Worm (Caenorhabditis elegans): Measurements from ENCODE around the gene gas-1.

gas-1 gene

ce11 chrX:15567986-15568940, 21.9 kb downstream of the gas-1 start, which contains the start of gene dyn-1 (continued):
- TF ChIP-seq K11D2.4 (GFP tag; IDR thresholded peaks at IDR 0.05) (peak; percentile 70), pbrm-1 (GFP tag; IDR thresholded peaks at IDR 0.05) (no peak), K12H6.12 (tag; optimal IDR thresholded peaks at IDR 0.05) (peak; percentile 36), F55B11.4 (tag; optimal IDR thresholded peaks at IDR 0.05; ENCODE audit: borderline replicate concordance, insufficient read depth) (no peak), lin-26 (GFP tag; IDR thresholded peaks at IDR 0.05) (0 out of 2 replicates have a peak, but pooled peaks have one; percentile 13), ceh-27 (GFP tag; optimal IDR thresholded peaks at IDR 0.05) (peak; percentile 3), nfyb-1 (GFP tag; IDR thresholded peaks at IDR 0.05) (no peak; the same call in 1 of the 2 replicates), B0336.3 (GFP tag; IDR thresholded peaks at IDR 0.05) (peak; percentile 49; the same call in 1 of the 2 replicates), rcor-1 (GFP tag; IDR thresholded peaks at IDR 0.05) (no peak), ZK185.1 (tag; optimal IDR thresholded peaks at IDR 0.05; ENCODE audit: poor library complexity, severe bottlenecking) (no peak), lsy-27 (tag; optimal IDR thresholded peaks at IDR 0.05; ENCODE audit: borderline replicate concordance, insufficient read depth) (no peak), F49E8.2 (tag; optimal IDR thresholded peaks at IDR 0.05; ENCODE audit: insufficient read depth) (no peak), somi-1 (GFP tag; optimal IDR thresholded peaks at IDR 0.05) (peak; percentile 18), nhr-120 (GFP tag; IDR thresholded peaks at IDR 0.05) (no peak), die-1 (tag; optimal IDR thresholded peaks at IDR 0.05) (no peak), bed-2 (GFP tag; IDR thresholded peaks at IDR 0.05) (no peak), D2030.7 (GFP tag; IDR thresholded peaks at IDR 0.05) (no peak), dpff-1 (tag; optimal IDR thresholded peaks at IDR 0.05) (no peak), pha-4 (tag; optimal IDR thresholded peaks at IDR 0.05) (no peak), lin-54 (GFP tag; optimal IDR thresholded peaks at IDR 0.05) (no peak), F10E7.11 (tag; optimal IDR thresholded peaks at IDR 0.05) (no peak), hlh-26 (GFP tag; conservative IDR thresholded peaks at IDR 0.05) (no peak), nhr-90 (tag; optimal IDR thresholded peaks at IDR 0.05) (no peak), snpc-1.3 (tag; optimal IDR thresholded peaks at IDR 0.05; ENCODE audit: insufficient read depth) (no peak), atf-7 (tag; optimal IDR thresholded peaks at IDR 0.05) (peak; percentile 47), dpl-1 (GFP tag; optimal IDR thresholded peaks at IDR 0.05) (no peak), madf-3 (GFP tag; IDR thresholded peaks at IDR 0.05) (peak; percentile 64; the same call in 1 of the 2 replicates), nhr-80 (tag; optimal IDR thresholded peaks at IDR 0.05) (peak; percentile 95), mes-4 (tag; optimal IDR thresholded peaks at IDR 0.05) (no peak), egrh-3 (GFP tag; IDR thresholded peaks at IDR 0.05) (peak; percentile 39), snpc-4 (GFP tag; optimal IDR thresholded peaks at IDR 0.05) (no peak), snpc-4 (tag; optimal IDR thresholded peaks at IDR 0.05) (peak in 3 of 4 experiments; percentile 39 to 46 (median 40)), tbx-9 (tag; optimal IDR thresholded peaks at IDR 0.05; ENCODE audit: borderline replicate concordance) (no peak), attf-6 (GFP tag; IDR thresholded peaks at IDR 0.05) (no peak), sptf-2 (GFP tag; optimal IDR thresholded peaks at IDR 0.05) (no peak), cebp-1 (GFP tag; IDR thresholded peaks at IDR 0.05) (no peak; the same call in 1 of the 2 replicates), cebp-1 (tag; optimal IDR thresholded peaks at IDR 0.05) (peak; percentile 82), F37B4.10 (GFP tag; IDR thresholded peaks at IDR 0.05) (no peak), B0035.1 (tag; optimal IDR thresholded peaks at IDR 0.05) (no peak), ceh-40 (GFP tag; IDR thresholded peaks at IDR 0.05) (no peak), ceh-79 (tag; optimal IDR thresholded peaks at IDR 0.05) (no peak), ekl-4 (GFP tag; IDR thresholded peaks at IDR 0.05) (no peak), fkh-3 (tag; optimal IDR thresholded peaks at IDR 0.05) (no peak), nfya-1 (tag; optimal IDR thresholded peaks at IDR 0.05; ENCODE audit: borderline replicate concordance, insufficient read depth) (no peak), unc-130 (GFP tag; optimal IDR thresholded peaks at IDR 0.05) (no peak), akir-1 (GFP tag; optimal IDR thresholded peaks at IDR 0.05) (no peak)
